Fruit fly (Drosophila melanogaster): Measurements from ENCODE around the gene CG11666.

- TF ChIP-seq psq (GFP tag; optimal IDR thresholded peaks at IDR 0.05) (no peak), N (GFP tag; optimal IDR thresholded peaks at IDR 0.05) (no peak), Abd-B (GFP tag; optimal IDR thresholded peaks at IDR 0.05) (no peak)
Measured at dm6 chrX:21010541-21010940, 26.1 kb downstream of the CG11666 start.

Data from whole organism, wandering third instar larva.